Fruit fly (Drosophila melanogaster) whole organism, pupa: ENCODE results near the gene ICA69.

ENCODE experiments used
- CG10348 ChIP-seq: fragments of 200-800 bp; sonication (Bioruptor generic); IDR thresholded peaks from 2 replicates; pipeline ENCODE4 v1.3.6; 2022; ENCODE audit warnings: missing biosample characterization, missing genetic modification characterization
- CG12605 ChIP-seq: fragments of 200-800 bp; sonication (Bioruptor generic); IDR thresholded peaks from 2 replicates; pipeline ENCODE4 v1.3.6; 2022; ENCODE audit warnings: missing biosample characterization, missing genetic modification characterization
- CG15710 ChIP-seq: fragments of 200-800 bp; sonication (Bioruptor generic); optimal IDR thresholded peaks from 2 replicates; lab custom pipeline; 2018; ENCODE audit warnings: missing biosample characterization, mild to moderate bottlenecking, missing genetic modification characterization, moderate library complexity
- CG32121 ChIP-seq: fragments of 200-800 bp; sonication (Bioruptor generic); IDR thresholded peaks from 2 replicates; pipeline ENCODE4 v1.3.6; 2022; ENCODE audit warnings: missing biosample characterization, missing genetic modification characterization
- CG4496 ChIP-seq: fragments of 200-800 bp; sonication (Bioruptor generic); IDR thresholded peaks from 3 replicates; pipeline ENCODE4 v1.3.6; 2022; ENCODE audit warnings: missing biosample characterization, missing genetic modification characterization
- CG8159 ChIP-seq: fragments of 200-800 bp; sonication (Bioruptor generic); optimal IDR thresholded peaks from 3 replicates; lab custom pipeline; 2018; ENCODE audit warnings: missing biosample characterization, mild to moderate bottlenecking, missing genetic modification characterization, moderate library complexity
- CG8301 ChIP-seq: fragments of 200-800 bp; sonication (Bioruptor generic); optimal IDR thresholded peaks from 2 replicates; lab custom pipeline; 2018; ENCODE audit warnings: missing biosample characterization, mild to moderate bottlenecking, missing genetic modification characterization
- D1 ChIP-seq: fragments of 200-800 bp; sonication (Bioruptor generic); optimal IDR thresholded peaks from 2 replicates; lab custom pipeline; 2018; ENCODE audit warnings: missing biosample characterization, mild to moderate bottlenecking, missing genetic modification characterization, moderate library complexity
- Pif1A ChIP-seq: fragments of 200-800 bp; sonication (Bioruptor generic); optimal IDR thresholded peaks from 3 replicates; lab custom pipeline; 2016; ENCODE audit warnings: missing biosample characterization, missing genetic modification characterization
- Pif1B ChIP-seq: fragments of 200-800 bp; sonication (Bioruptor generic); optimal IDR thresholded peaks from 3 replicates; lab custom pipeline; 2016; ENCODE audit warnings: missing biosample characterization, missing genetic modification characterization
- rn ChIP-seq: fragments of 200-800 bp; sonication (Bioruptor generic); IDR thresholded peaks from 2 replicates; pipeline ENCODE4 v1.3.6; 2022; ENCODE audit warnings: missing biosample characterization, missing genetic modification characterization

dm6 chr3L:21118602-21119001, 12.6 kb upstream of the ICA69 start:
- TF ChIP-seq CG4496 (GFP tag; lab: Robert Waterston, UW): no peak
- TF ChIP-seq CG8301 (tag; lab: Kevin White, UChicago): peak; percentile 5
- no peak for TF ChIP-seq Pif1A (GFP tag; lab: Kevin White, UChicago)
- no peak for TF ChIP-seq rn (GFP tag; lab: Robert Waterston, UW)
- TF ChIP-seq CG15710 (tag; lab: Kevin White, UChicago): no peak
- TF ChIP-seq Pif1B (GFP tag; lab: Kevin White, UChicago): no peak
- TF ChIP-seq D1: no peak
- TF ChIP-seq CG32121 (GFP tag; lab: Robert Waterston, UW): peak; percentile 24; the same call in 1 of the 2 replicates
- TF ChIP-seq CG10348 (GFP tag; lab: Robert Waterston, UW): no peak
- no peak for TF ChIP-seq CG12605 (GFP tag; lab: Robert Waterston, UW)
- TF ChIP-seq CG8159 (tag; lab: Kevin White, UChicago): no peak
